Fruit fly (Drosophila melanogaster): ENCODE results near the gene Ufl1.
A peak's percentile ranks its signal among the peaks of the same experiment; 100 is the strongest.

The Ufl1 gene

DNA sequence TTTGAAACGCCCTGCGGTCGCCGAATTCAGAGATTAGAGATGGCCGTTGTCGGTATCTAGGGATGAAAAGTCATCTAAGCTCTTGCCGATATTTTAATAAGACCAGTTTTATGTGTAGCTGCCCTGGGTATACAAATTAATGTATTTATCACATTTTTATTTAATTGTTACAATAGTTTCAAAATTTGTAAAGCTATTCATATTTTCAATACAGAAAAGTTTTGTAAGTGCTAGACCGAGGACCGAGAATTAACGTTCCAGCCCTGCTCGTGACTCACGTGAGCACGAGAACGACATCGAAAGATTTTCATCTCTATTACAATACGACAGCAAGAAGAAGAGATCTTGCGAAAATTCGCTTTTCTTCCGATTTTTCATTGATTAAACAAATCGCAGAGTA is 7.2 kb downstream of the Ufl1 start, which contains the start of the genes CG1105 and CG1965 (continued):
- TF ChIP-seq CG6276 (GFP tag; optimal IDR thresholded peaks at IDR 0.05) (no peak), fkh (GFP tag; optimal IDR thresholded peaks at IDR 0.05) (peak; percentile 84), CG10631 (GFP tag; optimal IDR thresholded peaks at IDR 0.05) (peak; percentile 91), CG31627 (GFP tag; optimal IDR thresholded peaks at IDR 0.05) (peak; percentile 94), CG6163 (GFP tag; IDR thresholded peaks at IDR 0.05) (no peak; the same call in 1 of the 3 replicates), dsx (GFP tag; optimal IDR thresholded peaks at IDR 0.05; ENCODE audit: poor library complexity, severe bottlenecking) (peak; percentile 65), fd85E (GFP tag; optimal IDR thresholded peaks at IDR 0.05) (peak; percentile 30), Gug (GFP tag; IDR thresholded peaks at IDR 0.05) (peak; percentile 83), OdsH (GFP tag; optimal IDR thresholded peaks at IDR 0.05) (peak; percentile 90), eg (GFP tag; IDR thresholded peaks at IDR 0.05) (peak; percentile 85), lz (GFP tag; optimal IDR thresholded peaks at IDR 0.05) (peak; percentile 91), Eip78C (GFP tag) (peak; percentile 93), net (GFP tag; optimal IDR thresholded peaks at IDR 0.05) (no peak), Met (GFP tag; optimal IDR thresholded peaks at IDR 0.05) (peak; percentile 86), cyc (GFP tag; optimal IDR thresholded peaks at IDR 0.05) (peak; percentile 92), Sox102F (GFP tag; optimal IDR thresholded peaks at IDR 0.05) (peak; percentile 75), CG4318 (GFP tag; optimal IDR thresholded peaks at IDR 0.05) (no peak), CG3919 (GFP tag; optimal IDR thresholded peaks at IDR 0.05) (peak; percentile 88), esn (GFP tag; optimal IDR thresholded peaks at IDR 0.05) (peak; percentile 92), Hr4 (GFP tag; optimal IDR thresholded peaks at IDR 0.05) (peak; percentile 90), pdm3 (GFP tag; optimal IDR thresholded peaks at IDR 0.05) (peak; percentile 92), CG6808 (GFP tag; optimal IDR thresholded peaks at IDR 0.05) (peak; percentile 59), CG11294 (GFP tag; IDR thresholded peaks at IDR 0.05) (peak; percentile 66; the same call in 1 of the 2 replicates), CG6792 (GFP tag; optimal IDR thresholded peaks at IDR 0.05) (peak; percentile 82), CG7368 (GFP tag; optimal IDR thresholded peaks at IDR 0.05) (peak; percentile 80), CG32006 (GFP tag; optimal IDR thresholded peaks at IDR 0.05) (peak; percentile 82), achi (GFP tag; optimal IDR thresholded peaks at IDR 0.05) (peak; percentile 85), svp (GFP tag) (peak; percentile 97)

DNA sequence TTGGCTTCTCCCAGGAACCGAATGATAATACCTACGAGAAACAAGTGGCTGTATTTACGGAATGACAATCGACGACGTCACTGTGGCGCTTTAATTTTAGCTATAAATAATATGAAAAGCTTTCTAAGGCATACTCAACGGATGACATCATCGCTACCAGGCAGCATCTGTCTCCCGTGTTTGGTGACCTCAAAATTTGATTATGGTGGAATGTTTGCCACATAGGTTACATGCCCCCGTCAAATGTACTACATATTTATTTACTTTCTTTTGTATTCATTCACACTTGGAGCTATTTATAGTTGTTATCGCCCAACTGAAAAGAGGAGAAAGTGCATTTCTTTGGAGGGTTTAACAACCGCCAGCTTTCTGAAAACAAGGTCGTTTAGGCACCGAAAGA is 8.0 kb downstream of the Ufl1 start:
- TF ChIP-seq CG8319 (GFP tag; optimal IDR thresholded peaks at IDR 0.05) = peak; percentile 25
- no peak for TF ChIP-seq pdm3 (GFP tag; optimal IDR thresholded peaks at IDR 0.05)
- no peak for TF ChIP-seq Lpt (GFP tag; optimal IDR thresholded peaks at IDR 0.05)
- no peak for TF ChIP-seq CG10631 (GFP tag; optimal IDR thresholded peaks at IDR 0.05)
- TF ChIP-seq svp (GFP tag) = peak; percentile 68
- TF ChIP-seq salr (GFP tag; optimal IDR thresholded peaks at IDR 0.05) = no peak
- TF ChIP-seq net (GFP tag; optimal IDR thresholded peaks at IDR 0.05) = no peak
- peak; percentile 26 for TF ChIP-seq vri (GFP tag; optimal IDR thresholded peaks at IDR 0.05)
- no peak for TF ChIP-seq Smox (GFP tag; optimal IDR thresholded peaks at IDR 0.05)
- TF ChIP-seq achi (GFP tag; optimal IDR thresholded peaks at IDR 0.05) = no peak
- TF ChIP-seq CG3032 (tag; optimal IDR thresholded peaks at IDR 0.05) = no peak

dm6 chr3R:7061875-7062274 is 12.4 kb downstream of the Ufl1 start, which contains the start of gene Mst84B:
Gene Mst84B (plus strand): TSS chr3R:7062175.
- TF ChIP-seq eg (GFP tag; IDR thresholded peaks at IDR 0.05) (no peak), CG6808 (GFP tag; optimal IDR thresholded peaks at IDR 0.05) (no peak), Eip93F (GFP tag; optimal IDR thresholded peaks at IDR 0.05) (no peak)

DNA sequence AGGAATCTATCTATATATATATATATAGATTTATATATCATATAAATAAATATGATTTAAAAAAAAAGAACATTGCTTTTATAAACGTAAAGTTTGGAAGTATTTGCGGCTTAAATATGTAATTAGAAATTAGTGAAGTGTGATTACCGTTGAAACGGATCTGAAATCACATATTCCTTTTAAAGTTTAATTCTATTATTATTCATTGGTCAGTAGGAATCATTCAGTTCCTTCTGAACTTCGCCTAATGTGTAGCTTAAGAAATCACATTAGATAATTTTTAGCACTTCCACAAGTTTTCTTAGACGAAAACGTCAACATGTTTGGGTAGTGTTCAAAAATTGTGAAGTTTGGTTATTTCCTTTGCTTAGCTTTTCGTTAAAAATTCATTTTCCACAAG is 13.8 kb downstream of the Ufl1 start, which contains the start of gene djl:
TSS of gene djl (plus strand) at position 301 of the 400 bp plus-strand sequence.
- TF ChIP-seq svp (GFP tag) (no peak), Blimp-1 (GFP tag; optimal IDR thresholded peaks at IDR 0.05) (no peak), cyc (GFP tag; optimal IDR thresholded peaks at IDR 0.05) (no peak), CG16779 (tag; optimal IDR thresholded peaks at IDR 0.05) (no peak), Ets21C (GFP tag; optimal IDR thresholded peaks at IDR 0.05) (no peak)

Measured in whole organism, prepupa.